Fruit fly (Drosophila melanogaster): Measurements from ENCODE around the gene Mbs.

DNA sequence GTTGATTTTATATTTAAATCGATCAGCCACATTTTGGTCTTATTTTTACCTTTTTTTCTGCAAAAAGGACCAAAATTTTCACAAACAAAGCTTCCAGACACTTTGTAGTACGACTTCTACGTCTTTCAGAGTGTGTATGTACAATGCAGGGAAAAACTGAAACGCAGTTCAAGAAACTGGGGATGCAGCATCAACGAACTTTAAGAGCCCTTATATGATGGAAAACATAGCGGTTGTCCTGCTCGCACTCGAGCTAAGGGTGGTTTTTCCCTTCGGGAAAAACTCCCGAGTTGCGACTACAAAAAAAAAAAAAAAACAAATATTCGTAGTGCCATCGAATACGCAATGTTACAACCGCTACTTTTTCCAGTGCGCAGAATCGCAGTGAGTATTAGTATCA, 11.4 kb upstream of the Mbs start:
- TF ChIP-seq CG8478 (optimal IDR thresholded peaks at IDR 0.05) (no peak), CTCF (optimal IDR thresholded peaks at IDR 0.05) (no peak)
